Worm (Caenorhabditis elegans) whole organism, L2 larva: ENCODE measurements around the gene srx-104.

Experiments
- aly-2 ChIP-seq: fragments of 150-350 bp; optimal IDR thresholded peaks from 2 replicates; lab custom pipeline; 2014; ENCODE audit warnings: missing biosample characterization, missing genetic modification characterization
- ama-1 ChIP-seq: fragments of 150-350 bp; optimal IDR thresholded peaks from 2 replicates; lab custom pipeline; 2018; ENCODE audit warnings: inconsistent platforms
- elt-3 ChIP-seq: sonication (generic microtip); optimal IDR thresholded peaks from 2 replicates; lab custom pipeline; 2017; ENCODE audit warnings: missing biosample characterization, missing genetic modification characterization
- nhr-237 ChIP-seq: fragments of 150-350 bp; optimal IDR thresholded peaks from 2 replicates; lab custom pipeline; 2014; ENCODE audit warnings: missing biosample characterization, missing genetic modification characterization
- nhr-77 ChIP-seq: fragments of 150-350 bp; optimal IDR thresholded peaks from 2 replicates; lab custom pipeline; 2014; ENCODE audit warnings: missing biosample characterization, missing genetic modification characterization
- skn-1 ChIP-seq: sonication (generic microtip); optimal IDR thresholded peaks from 2 replicates; lab custom pipeline; 2017; ENCODE audit warnings: missing biosample characterization, missing genetic modification characterization
- snpc-4 ChIP-seq: fragments of 150-350 bp; optimal IDR thresholded peaks from 2 replicates; lab custom pipeline; 2014; ENCODE audit warnings: missing biosample characterization, missing genetic modification characterization
- unc-39 ChIP-seq: fragments of 150-350 bp; optimal IDR thresholded peaks from 2 replicates; lab custom pipeline; 2014; ENCODE audit warnings: missing biosample characterization, missing genetic modification characterization
- unc-62 ChIP-seq: fragments of 150-350 bp; optimal IDR thresholded peaks from 2 replicates; lab custom pipeline; 2014; ENCODE audit warnings: missing biosample characterization, missing genetic modification reagents, missing genetic modification characterization
- zag-1 ChIP-seq: fragments of 150-350 bp; optimal IDR thresholded peaks from 2 replicates; lab custom pipeline; 2014; ENCODE audit warnings: missing biosample characterization, missing genetic modification characterization
- ztf-1 ChIP-seq: fragments of 200-800 bp; sonication (Bioruptor generic); conservative IDR thresholded peaks from 2 replicates; pipeline ENCODE4 v1.3.6; 2022; ENCODE audit warnings: missing genetic modification characterization, missing compliant biosample characterization
- ztf-11 ChIP-seq: sonication (generic microtip); optimal IDR thresholded peaks from 2 replicates; lab custom pipeline; 2017; ENCODE audit warnings: missing biosample characterization, missing genetic modification characterization

DNA sequence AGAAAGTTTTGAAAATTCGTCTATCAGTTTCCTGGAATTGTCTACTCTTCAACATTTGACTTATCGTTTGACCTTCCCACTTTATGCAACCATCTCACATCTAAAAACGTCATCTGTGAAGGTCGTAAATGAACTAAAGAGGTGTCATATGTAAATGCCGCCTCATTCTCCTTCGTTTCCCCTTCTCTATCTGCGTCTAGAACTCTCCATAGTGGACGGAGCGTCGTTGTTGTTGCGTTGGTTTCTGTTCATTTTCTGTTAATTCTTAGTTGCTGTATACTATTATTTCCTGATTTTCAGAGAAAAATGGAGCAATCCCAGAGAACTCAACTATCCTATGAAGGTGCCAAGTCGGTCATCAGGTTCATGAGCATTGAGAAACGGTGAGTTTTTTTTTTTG lies 17.5 kb upstream of the srx-104 start, which contains the start of gene fbxc-52:
- TF ChIP-seq nhr-237 (tag; lab: Kevin White, UChicago) (no peak), elt-3 (tag; lab: Kevin White, UChicago) (no peak), ama-1 (lab: Kevin White, UChicago) (no peak), ztf-1 (no peak), zag-1 (tag; lab: Kevin White, UChicago) (no peak), nhr-77 (tag; lab: Kevin White, UChicago) (no peak), ztf-11 (tag; lab: Kevin White, UChicago) (no peak), unc-62 (GFP tag; lab: Kevin White, UChicago) (no peak), unc-39 (tag; lab: Kevin White, UChicago) (no peak), aly-2 (tag; lab: Kevin White, UChicago) (no peak), snpc-4 (tag; lab: Kevin White, UChicago) (no peak), skn-1 (tag; lab: Kevin White, UChicago) (no peak)
